Fruit fly (Drosophila melanogaster): ENCODE results near the gene CG1523.

DNA sequence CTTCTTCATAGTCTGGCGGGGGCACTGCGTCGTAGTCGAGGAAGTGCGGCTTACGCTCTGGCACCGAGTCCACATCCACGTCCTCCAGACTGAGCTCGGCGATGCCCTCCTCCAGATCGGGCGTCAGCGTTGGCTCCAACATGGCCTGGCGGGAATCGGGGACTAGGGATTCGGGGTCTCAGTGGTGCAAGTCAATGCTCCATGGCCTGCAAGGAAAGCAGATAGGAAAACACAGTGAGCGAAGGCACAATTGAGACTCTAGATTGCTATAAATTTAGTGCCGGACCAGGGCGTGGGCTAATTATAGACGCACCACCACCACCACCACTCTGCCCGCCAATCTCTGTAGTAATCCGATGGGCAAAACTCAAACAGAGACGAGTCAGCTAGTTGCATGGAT, 21.2 kb upstream of the CG1523 start:
- TF ChIP-seq CG12768 (GFP tag; optimal IDR thresholded peaks at IDR 0.05) (no peak), pad (GFP tag; optimal IDR thresholded peaks at IDR 0.05) (no peak), Crg-1 (GFP tag; optimal IDR thresholded peaks at IDR 0.05) (no peak), Clk (GFP tag; optimal IDR thresholded peaks at IDR 0.05) (no peak)
